Worm (Caenorhabditis elegans) whole organism, early embryonic: ENCODE measurements around the gene abf-5.

ENCODE experiments used
- B0310.2 ChIP-seq: sonication (generic microtip); optimal IDR thresholded peaks from 2 replicates; lab custom pipeline; 2016; ENCODE audit warnings: mild to moderate bottlenecking, missing genetic modification characterization, missing compliant biosample characterization
- F13C5.2 ChIP-seq: sonication (generic microtip); optimal IDR thresholded peaks from 2 replicates; lab custom pipeline; 2017; ENCODE audit warnings: mild to moderate bottlenecking, missing genetic modification characterization, inconsistent platforms, missing compliant biosample characterization
- aly-1 ChIP-seq: sonication (generic microtip); optimal IDR thresholded peaks from 2 replicates; lab custom pipeline; 2016; ENCODE audit warnings: missing genetic modification characterization, missing compliant biosample characterization
- ama-1 ChIP-seq: fragments of 150-350 bp; optimal IDR thresholded peaks from 2 replicates; lab custom pipeline; 2014
- ceh-13 ChIP-seq: fragments of 200-800 bp; sonication (Bioruptor generic); optimal IDR thresholded peaks from 2 replicates; lab custom pipeline; 2018; ENCODE audit warnings: mild to moderate bottlenecking, missing genetic modification characterization, missing compliant biosample characterization
- ceh-36 ChIP-seq: sonication (generic microtip); optimal IDR thresholded peaks from 2 replicates; lab custom pipeline; 2016; ENCODE audit warnings: missing genetic modification characterization, inconsistent platforms, missing compliant biosample characterization
- ets-7 ChIP-seq: sonication (generic microtip); optimal IDR thresholded peaks from 2 replicates; lab custom pipeline; 2016; ENCODE audit warnings: missing genotype, missing genetic modification characterization, missing compliant biosample characterization
- flt-1 ChIP-seq: fragments of 200-800 bp; sonication (Bioruptor generic); IDR thresholded peaks from 2 replicates; pipeline ENCODE4 v1.3.6; 2022; ENCODE audit warnings: missing genetic modification characterization, missing compliant biosample characterization
- hmbx-1 ChIP-seq: sonication (generic microtip); optimal IDR thresholded peaks from 2 replicates; lab custom pipeline; 2016; ENCODE audit warnings: mild to moderate bottlenecking, missing genetic modification characterization, missing compliant biosample characterization
- hmg-4 ChIP-seq: fragments of 200-800 bp; sonication (Bioruptor generic); optimal IDR thresholded peaks from 2 replicates; lab custom pipeline; 2018; ENCODE audit warnings: mild to moderate bottlenecking, missing genetic modification characterization, missing compliant biosample characterization
- hnd-1 ChIP-seq: sonication (generic microtip); optimal IDR thresholded peaks from 2 replicates; lab custom pipeline; 2016; ENCODE audit warnings: missing genetic modification characterization, missing compliant biosample characterization
- pes-1 ChIP-seq: fragments of 200-800 bp; sonication (Bioruptor generic); IDR thresholded peaks from 2 replicates; pipeline ENCODE4 v1.3.6; 2022; ENCODE audit warnings: missing genetic modification reagents, missing genetic modification characterization, missing compliant biosample characterization
- scrt-1 ChIP-seq: fragments of 200-800 bp; sonication (Bioruptor generic); IDR thresholded peaks from 2 replicates; pipeline ENCODE4 v1.3.6; 2022; ENCODE audit warnings: missing genetic modification characterization, missing compliant biosample characterization
- sea-1 ChIP-seq: fragments of 200-800 bp; sonication (Bioruptor generic); conservative IDR thresholded peaks from 2 replicates; pipeline ENCODE4 v1.3.6; 2022; ENCODE audit warnings: missing genetic modification characterization, missing compliant biosample characterization
- tbx-11 ChIP-seq: fragments of 200-800 bp; sonication (Bioruptor generic); IDR thresholded peaks from 2 replicates; pipeline ENCODE4 v1.3.6; 2022; ENCODE audit warnings: missing genetic modification characterization, missing compliant biosample characterization
- tbx-37 ChIP-seq: fragments of 200-800 bp; sonication (Bioruptor generic); conservative IDR thresholded peaks from 2 replicates; pipeline ENCODE4 v1.3.6; 2022; ENCODE audit warnings: missing genetic modification reagents, missing genetic modification characterization, missing compliant biosample characterization
- tra-4 ChIP-seq: sonication (generic microtip); optimal IDR thresholded peaks from 2 replicates; lab custom pipeline; 2017; ENCODE audit warnings: missing genetic modification characterization, missing compliant biosample characterization

Gene abf-5

ce11 chrX:12790036-12790435 is 2.6 kb upstream of the abf-5 start, which contains the start of gene str-123:
Gene str-123, plus strand, starts transcription at chrX:12790336.
- TF ChIP-seq ama-1 (lab: Kevin White, UChicago) (no peak), ets-7 (tag; lab: Kevin White, UChicago) (no peak), F13C5.2 (no peak), tra-4 (tag; lab: Kevin White, UChicago) (no peak), B0310.2 (tag; lab: Kevin White, UChicago) (no peak), tbx-11 (GFP tag; lab: Robert Waterston, UW) (no peak), hmg-4 (no peak), aly-1 (tag; lab: Kevin White, UChicago) (no peak), ceh-13 (GFP tag; lab: Kevin White, UChicago) (no peak), scrt-1 (GFP tag; lab: Robert Waterston, UW) (no peak), ceh-36 (tag; lab: Kevin White, UChicago) (no peak), tbx-37 (GFP tag; lab: Robert Waterston, UW) (no peak), sea-1 (no peak), flt-1 (GFP tag; lab: Robert Waterston, UW) (no peak), pes-1 (GFP tag; lab: Robert Waterston, UW) (no peak), hmbx-1 (tag; lab: Kevin White, UChicago) (no peak)

- TF ChIP-seq F13C5.2 (no peak), ets-7 (tag; lab: Kevin White, UChicago) (no peak), flt-1 (GFP tag; lab: Robert Waterston, UW) (no peak), sea-1 (no peak), tbx-37 (GFP tag; lab: Robert Waterston, UW) (no peak), hnd-1 (tag; lab: Kevin White, UChicago) (no peak), scrt-1 (GFP tag; lab: Robert Waterston, UW) (no peak), ceh-13 (GFP tag; lab: Kevin White, UChicago) (no peak), B0310.2 (tag; lab: Kevin White, UChicago) (no peak), pes-1 (GFP tag; lab: Robert Waterston, UW) (no peak), ceh-36 (tag; lab: Kevin White, UChicago) (no peak), aly-1 (tag; lab: Kevin White, UChicago) (no peak), tbx-11 (GFP tag; lab: Robert Waterston, UW) (no peak), hmg-4 (no peak), tra-4 (tag; lab: Kevin White, UChicago) (no peak), ama-1 (lab: Kevin White, UChicago) (no peak)
Observed at ce11 chrX:12793075-12793474, 421 bp downstream of the abf-5 start.

- TF ChIP-seq tra-4 (tag; lab: Kevin White, UChicago) (no peak), tbx-37 (GFP tag; lab: Robert Waterston, UW) (no peak), aly-1 (tag; lab: Kevin White, UChicago) (no peak), ets-7 (tag; lab: Kevin White, UChicago) (no peak), hmg-4 (no peak), hnd-1 (tag; lab: Kevin White, UChicago) (no peak), sea-1 (no peak), tbx-11 (GFP tag; lab: Robert Waterston, UW) (no peak), ceh-36 (tag; lab: Kevin White, UChicago) (no peak), scrt-1 (GFP tag; lab: Robert Waterston, UW) (no peak), pes-1 (GFP tag; lab: Robert Waterston, UW) (no peak), ceh-13 (GFP tag; lab: Kevin White, UChicago) (no peak), ama-1 (lab: Kevin White, UChicago) (no peak), B0310.2 (tag; lab: Kevin White, UChicago) (no peak)
Observed at ce11 chrX:12793796-12794195, 1.1 kb downstream of the abf-5 start, which contains the start of gene abf-6. Gene abf-6, plus strand, starts transcription at chrX:12794118.

- TF ChIP-seq B0310.2 (tag; lab: Kevin White, UChicago), result no peak
- TF ChIP-seq hmg-4, result no peak
- no peak for TF ChIP-seq tbx-37 (GFP tag; lab: Robert Waterston, UW)
- no peak for TF ChIP-seq ets-7 (tag; lab: Kevin White, UChicago)
- no peak for TF ChIP-seq flt-1 (GFP tag; lab: Robert Waterston, UW)
- no peak for TF ChIP-seq aly-1 (tag; lab: Kevin White, UChicago)
- no peak for TF ChIP-seq ama-1 (lab: Kevin White, UChicago)
- no peak for TF ChIP-seq tra-4 (tag; lab: Kevin White, UChicago)
- no peak for TF ChIP-seq ceh-13 (GFP tag; lab: Kevin White, UChicago)
- no peak for TF ChIP-seq tbx-11 (GFP tag; lab: Robert Waterston, UW)
- no peak for TF ChIP-seq hmbx-1 (tag; lab: Kevin White, UChicago)
- TF ChIP-seq F13C5.2, result no peak
- no peak for TF ChIP-seq ceh-36 (tag; lab: Kevin White, UChicago)
- TF ChIP-seq pes-1 (GFP tag; lab: Robert Waterston, UW), result no peak
- no peak for TF ChIP-seq sea-1
- TF ChIP-seq hnd-1 (tag; lab: Kevin White, UChicago), result no peak
- TF ChIP-seq scrt-1 (GFP tag; lab: Robert Waterston, UW), result no peak
Observed at ce11 chrX:12799831-12800230, 7.2 kb downstream of the abf-5 start.

- no peak for TF ChIP-seq tbx-37 (GFP tag; lab: Robert Waterston, UW)
- TF ChIP-seq aly-1 (tag; lab: Kevin White, UChicago), result no peak
- no peak for TF ChIP-seq hmg-4
- no peak for TF ChIP-seq pes-1 (GFP tag; lab: Robert Waterston, UW)
- TF ChIP-seq scrt-1 (GFP tag; lab: Robert Waterston, UW), result no peak
- no peak for TF ChIP-seq tra-4 (tag; lab: Kevin White, UChicago)
Observed at ce11 chrX:12806926-12807325, 14.3 kb downstream of the abf-5 start.

DNA sequence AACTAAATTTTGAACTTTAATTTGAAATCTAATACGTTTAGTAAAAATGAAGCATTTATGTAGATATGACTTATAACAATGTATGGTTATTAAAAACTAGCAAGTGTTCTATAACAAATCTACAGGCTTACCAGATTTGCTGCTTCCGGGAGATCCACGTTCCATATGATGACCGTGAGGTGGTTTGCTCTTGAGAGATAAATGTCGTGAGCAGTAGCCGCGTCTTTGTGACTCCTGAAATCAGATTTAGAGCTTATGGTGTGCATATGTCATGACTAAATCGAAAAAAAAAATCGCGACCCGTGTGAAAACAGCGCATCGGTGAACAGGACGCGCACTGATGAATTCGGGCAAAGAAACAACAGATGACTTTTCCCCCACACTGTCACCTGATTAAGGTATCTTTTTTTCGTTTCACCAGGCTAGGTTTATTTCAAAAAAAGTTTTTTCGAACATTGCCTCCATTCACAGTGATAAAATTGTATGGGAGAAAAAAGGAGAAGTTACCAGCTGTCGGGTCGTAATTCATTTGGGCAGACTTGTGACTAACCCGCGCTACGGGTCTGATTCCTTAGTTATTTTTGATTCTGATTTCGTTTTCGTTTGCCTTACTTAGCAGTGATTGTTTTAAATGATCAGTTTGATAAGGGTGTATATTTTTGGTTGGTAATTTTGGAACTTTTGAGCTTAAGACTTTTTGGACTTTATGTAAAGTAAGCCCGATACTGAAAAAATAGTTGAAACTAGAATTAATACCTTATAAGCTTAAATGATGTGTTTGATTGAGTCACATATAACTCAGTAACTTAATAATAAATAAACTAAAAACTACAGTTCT is 15.7 kb downstream of the abf-5 start, which contains the start of gene nhr-27:
TSS of gene nhr-27 (minus strand) at position 234 of the 838 bp plus-strand sequence.
- TF ChIP-seq B0310.2 (tag; lab: Kevin White, UChicago) (no peak), pes-1 (GFP tag; lab: Robert Waterston, UW) (no peak), tbx-37 (GFP tag; lab: Robert Waterston, UW) (no peak), hnd-1 (tag; lab: Kevin White, UChicago) (no peak), ets-7 (tag; lab: Kevin White, UChicago) (no peak), hmbx-1 (tag; lab: Kevin White, UChicago) (no peak), F13C5.2 (no peak), hmg-4 (no peak), scrt-1 (GFP tag; lab: Robert Waterston, UW) (no peak), ama-1 (lab: Kevin White, UChicago) (no peak), tbx-11 (GFP tag; lab: Robert Waterston, UW) (no peak), tra-4 (tag; lab: Kevin White, UChicago) (no peak), aly-1 (tag; lab: Kevin White, UChicago) (no peak), flt-1 (GFP tag; lab: Robert Waterston, UW) (no peak), sea-1 (no peak)
